Worm (Caenorhabditis elegans): ENCODE measurements around the gene rdl-1.
A peak's percentile ranks its signal among the peaks of the same experiment; 100 is the strongest.

rdl-1 gene

DNA sequence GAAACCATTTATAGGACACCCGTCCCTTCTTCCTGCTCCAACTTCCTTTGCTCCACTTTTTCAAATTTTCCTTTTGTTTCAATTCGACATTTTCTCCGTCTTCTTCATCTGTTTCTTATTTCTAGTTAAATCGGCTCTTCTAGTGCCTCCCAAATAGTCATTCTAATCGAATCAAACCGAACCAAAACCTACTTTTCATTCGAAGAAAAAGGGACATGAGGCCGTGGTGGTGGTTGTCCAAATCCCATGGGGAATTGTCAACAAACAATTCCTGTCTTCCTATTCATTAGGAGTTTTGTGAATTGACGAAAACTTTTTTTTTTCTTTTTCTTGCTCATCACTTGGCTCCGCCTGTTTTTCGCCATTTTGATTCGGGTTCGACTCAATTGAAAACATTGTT is 33.4 kb downstream of the rdl-1 start:
- no peak for TF ChIP-seq gmeb-1 (tag; optimal IDR thresholded peaks at IDR 0.05)
- TF ChIP-seq elt-3 (tag; optimal IDR thresholded peaks at IDR 0.05), result no peak
- TF ChIP-seq nhr-77 (tag; optimal IDR thresholded peaks at IDR 0.05), result no peak
- no peak for TF ChIP-seq unc-39 (tag; optimal IDR thresholded peaks at IDR 0.05)
- TF ChIP-seq blmp-1 (tag; optimal IDR thresholded peaks at IDR 0.05; ENCODE audit: insufficient read depth), result no peak
- no peak for TF ChIP-seq ztf-11 (tag; optimal IDR thresholded peaks at IDR 0.05)
- no peak for TF ChIP-seq ZK546.5 (tag; optimal IDR thresholded peaks at IDR 0.05)
- no peak for TF ChIP-seq ztf-4 (tag; optimal IDR thresholded peaks at IDR 0.05)
- TF ChIP-seq Y55F3AM.14 (GFP tag; optimal IDR thresholded peaks at IDR 0.05), result no peak

DNA sequence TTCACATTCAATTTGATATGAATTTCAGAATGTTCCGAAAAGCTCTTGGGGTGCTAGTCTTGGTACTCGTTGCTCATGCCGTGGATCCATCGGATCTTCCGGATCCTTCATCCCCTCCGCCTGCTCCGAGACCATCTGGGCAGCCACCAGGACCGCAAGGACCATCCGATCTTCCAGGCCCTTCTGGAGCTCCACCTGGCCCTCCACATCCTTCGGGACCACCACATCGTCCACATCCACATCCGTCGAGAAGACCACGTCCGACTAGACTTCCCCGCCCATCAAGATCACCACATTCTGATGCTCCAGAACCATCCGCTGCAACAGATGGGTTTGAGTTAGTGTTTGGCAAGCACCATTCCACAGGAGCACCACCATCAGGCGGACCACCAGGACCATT is 35.4 kb downstream of the rdl-1 start, which contains the start of gene clx-1:
TSS of gene clx-1 (plus strand) at position 30 of the 400 bp plus-strand sequence.
- TF ChIP-seq ztf-1 (GFP tag; conservative IDR thresholded peaks at IDR 0.05) (no peak), blmp-1 (tag; optimal IDR thresholded peaks at IDR 0.05; ENCODE audit: insufficient read depth) (no peak), gmeb-1 (tag; optimal IDR thresholded peaks at IDR 0.05) (no peak)

DNA sequence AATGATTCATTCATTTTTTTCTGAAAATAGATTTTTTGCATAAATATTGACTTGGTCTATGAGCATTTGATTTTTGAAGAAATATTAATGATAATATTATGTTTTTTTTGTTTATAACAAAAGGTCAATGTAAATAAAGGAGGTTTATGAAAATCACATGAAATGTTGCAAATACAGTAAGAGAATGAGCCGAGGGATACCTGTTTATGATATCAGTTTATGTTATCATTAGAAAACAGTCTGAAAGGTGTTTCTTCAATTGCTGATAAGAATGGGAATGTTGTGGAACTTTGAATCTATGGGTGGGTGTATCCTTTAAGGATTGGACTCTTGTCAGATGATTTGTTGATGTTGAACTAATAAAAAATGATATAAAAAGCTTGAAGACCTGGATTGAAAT is 35.9 kb downstream of the rdl-1 start:
- TF ChIP-seq ceh-16 (tag; optimal IDR thresholded peaks at IDR 0.05) (no peak), lin-39 (tag; optimal IDR thresholded peaks at IDR 0.05) (no peak), snpc-4 (tag; optimal IDR thresholded peaks at IDR 0.05) (no peak), mdl-1 (tag; optimal IDR thresholded peaks at IDR 0.05) (no peak), unc-62 (GFP tag; optimal IDR thresholded peaks at IDR 0.05) (no peak), lin-13 (GFP tag; optimal IDR thresholded peaks at IDR 0.05) (no peak)

DNA sequence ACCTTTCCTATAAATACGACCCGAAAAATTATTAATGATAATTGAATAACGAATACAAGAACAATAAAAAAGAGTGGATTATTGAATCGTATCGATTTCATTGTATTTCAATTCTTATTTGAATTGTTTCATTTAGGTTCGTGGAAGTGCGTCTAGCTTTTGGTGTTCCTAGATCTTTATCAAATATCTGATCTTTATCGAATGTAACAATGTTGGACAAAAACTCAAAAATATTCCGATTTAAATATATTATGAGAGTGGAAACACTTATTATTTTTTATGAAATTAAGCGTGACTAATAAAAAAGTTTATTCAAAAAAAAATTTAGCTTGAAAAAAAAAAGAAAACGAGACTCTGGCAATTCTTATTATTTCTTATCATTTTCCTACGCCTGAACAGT is 38.1 kb downstream of the rdl-1 start, which contains the start of the genes C50F7.9 and C50F7.3:
TSS of gene C50F7.9 (minus strand) at position 101 of the 400 bp plus-strand sequence.
TSS of gene C50F7.3 (plus strand) at position 370 of the 400 bp plus-strand sequence.
- no peak for TF ChIP-seq unc-62 (GFP tag; optimal IDR thresholded peaks at IDR 0.05)
- TF ChIP-seq mab-5 (tag; optimal IDR thresholded peaks at IDR 0.05), result no peak
- no peak for TF ChIP-seq nhr-10 (tag; optimal IDR thresholded peaks at IDR 0.05)
- TF ChIP-seq nhr-23 (tag; optimal IDR thresholded peaks at IDR 0.05), result no peak
- no peak for TF ChIP-seq gmeb-1 (tag; optimal IDR thresholded peaks at IDR 0.05)
- TF ChIP-seq C34F6.9 (tag; optimal IDR thresholded peaks at IDR 0.05), result no peak
- no peak for TF ChIP-seq peb-1 (tag; optimal IDR thresholded peaks at IDR 0.05)
- no peak for TF ChIP-seq ceh-82 (tag; optimal IDR thresholded peaks at IDR 0.05)
- no peak for TF ChIP-seq ztf-1 (GFP tag; conservative IDR thresholded peaks at IDR 0.05)
- TF ChIP-seq nhr-25 (tag; optimal IDR thresholded peaks at IDR 0.05), result no peak
- TF ChIP-seq dmd-4 (tag; optimal IDR thresholded peaks at IDR 0.05), result no peak

DNA sequence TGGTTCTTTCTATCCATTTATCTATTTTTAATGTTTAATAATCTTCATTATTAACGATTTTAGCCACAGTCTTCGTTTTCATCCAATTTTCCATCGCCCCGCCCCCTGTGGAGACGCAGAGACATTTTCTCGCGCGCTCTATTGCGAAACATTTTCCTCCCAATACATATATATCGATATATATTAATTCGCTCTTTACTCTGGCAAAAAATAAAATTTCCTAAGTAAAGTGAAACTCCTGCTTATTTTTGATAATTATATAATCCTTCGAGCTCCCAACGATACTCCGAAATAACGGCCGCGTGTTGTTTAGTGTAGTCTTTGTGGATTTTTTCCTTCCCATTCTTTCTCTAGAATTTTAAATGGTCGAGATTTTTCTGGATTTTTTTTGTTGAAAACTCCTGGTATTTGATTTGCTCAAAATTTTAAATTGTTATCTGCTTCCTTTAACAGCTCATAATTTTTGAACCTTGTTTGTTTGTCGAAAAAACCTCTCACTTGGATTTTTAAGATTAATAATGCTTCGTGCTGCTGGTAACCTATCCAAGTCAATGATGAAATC is 41.6 kb downstream of the rdl-1 start, which contains the start of gene sucg-1:
TSS of gene sucg-1 (plus strand) at position 512 of the 562 bp plus-strand sequence.
- TF ChIP-seq F13H6.1 (tag; optimal IDR thresholded peaks at IDR 0.05), result no peak
- TF ChIP-seq crh-2 (tag; optimal IDR thresholded peaks at IDR 0.05), result no peak
- TF ChIP-seq unc-55 (GFP tag; optimal IDR thresholded peaks at IDR 0.05), result peak; percentile 50

DNA sequence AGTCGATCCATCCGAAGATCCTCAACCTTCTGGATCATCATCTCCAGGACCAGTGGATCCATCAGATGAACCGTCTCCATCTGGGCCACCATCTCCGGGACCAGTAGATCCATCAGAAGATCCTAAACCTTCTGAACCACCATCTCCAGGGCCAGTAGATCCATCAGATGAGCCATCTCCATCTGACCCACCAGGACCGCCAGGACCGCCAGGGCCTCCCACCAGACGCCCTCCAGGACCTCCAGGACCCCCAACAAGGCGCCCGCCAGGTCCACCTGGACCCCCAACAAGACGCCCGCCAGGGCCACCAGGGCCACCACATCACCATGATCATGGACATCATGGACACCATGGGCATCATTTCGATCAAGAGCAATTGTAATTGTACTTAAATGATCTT is 42.8 kb downstream of the rdl-1 start:
- TF ChIP-seq ZK546.5 (tag; optimal IDR thresholded peaks at IDR 0.05), result no peak
- TF ChIP-seq nhr-6 (tag; optimal IDR thresholded peaks at IDR 0.05), result no peak
- TF ChIP-seq blmp-1 (tag; optimal IDR thresholded peaks at IDR 0.05; ENCODE audit: insufficient read depth), result no peak
- TF ChIP-seq nhr-237 (tag; optimal IDR thresholded peaks at IDR 0.05), result no peak
- TF ChIP-seq aly-2 (tag; optimal IDR thresholded peaks at IDR 0.05), result no peak
- TF ChIP-seq lsy-2 (tag; optimal IDR thresholded peaks at IDR 0.05), result no peak

DNA sequence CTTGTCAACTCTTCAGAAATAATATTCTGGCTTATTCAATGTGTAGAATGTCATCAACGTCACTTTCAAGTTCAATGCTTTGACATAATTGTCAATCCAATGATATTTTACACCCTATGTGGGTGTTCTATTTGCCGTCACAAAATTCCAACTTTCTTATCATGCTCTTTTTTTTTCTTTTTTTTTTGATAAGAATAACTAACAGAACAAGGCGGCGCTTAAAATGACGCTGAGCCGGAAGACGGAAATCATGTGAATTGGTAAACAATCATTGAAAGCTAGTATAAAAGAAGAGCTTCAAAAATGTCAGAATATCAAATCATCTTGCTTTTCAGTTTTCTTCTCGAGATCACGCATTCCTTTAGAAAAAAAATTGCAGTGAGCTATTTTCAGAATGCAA is 43.7 kb downstream of the rdl-1 start, which contains the start of gene C50F7.5:
TSS of gene C50F7.5 (plus strand) at position 395 of the 400 bp plus-strand sequence.
- TF ChIP-seq elt-1 (tag; optimal IDR thresholded peaks at IDR 0.05) (no peak), fos-1 (tag; optimal IDR thresholded peaks at IDR 0.05) (peak; percentile 71)

Measured in whole organism, L2 larva.